Worm (Caenorhabditis elegans): ENCODE measurements around the gene mab-5.

ce11 chrIII:7805253-7805652 is 22.0 kb upstream of the mab-5 start:
- TF ChIP-seq ztf-29 (GFP tag; IDR thresholded peaks at IDR 0.05), result no peak
- TF ChIP-seq ref-1 (GFP tag; conservative IDR thresholded peaks at IDR 0.05), result no peak
- TF ChIP-seq flt-1 (GFP tag; IDR thresholded peaks at IDR 0.05), result no peak
- TF ChIP-seq med-1 (GFP tag; optimal IDR thresholded peaks at IDR 0.05; ENCODE audit: insufficient read depth), result no peak
- no peak for TF ChIP-seq ztf-23 (GFP tag; IDR thresholded peaks at IDR 0.05)
- no peak for TF ChIP-seq T22C8.4 (GFP tag; IDR thresholded peaks at IDR 0.05)
- TF ChIP-seq tab-1 (GFP tag; IDR thresholded peaks at IDR 0.05), result no peak
- TF ChIP-seq klf-2 (GFP tag; conservative IDR thresholded peaks at IDR 0.05), result no peak
- no peak for TF ChIP-seq cog-1 (tag; optimal IDR thresholded peaks at IDR 0.05)

All from whole organism, midembryonic.